Worm (Caenorhabditis elegans) whole organism, L2 larva: ENCODE measurements around the gene F11C7.6.

Source experiments
- ZK546.5 ChIP-seq: sonication (generic microtip); optimal IDR thresholded peaks from 2 replicates; lab custom pipeline; 2017; ENCODE audit warnings: missing biosample characterization, missing genetic modification characterization
- blmp-1 ChIP-seq: sonication (generic microtip); optimal IDR thresholded peaks from 2 replicates; lab custom pipeline; 2017; ENCODE audit warnings: missing genetic modification characterization, mild to moderate bottlenecking, missing compliant biosample characterization, antibody characterized with exemption, moderate library complexity; ENCODE audit not compliant: insufficient read depth
- ceh-16 ChIP-seq: fragments of 150-350 bp; optimal IDR thresholded peaks from 2 replicates; lab custom pipeline; 2014; ENCODE audit warnings: missing biosample characterization, missing genetic modification characterization
- ceh-82 ChIP-seq: fragments of 150-350 bp; optimal IDR thresholded peaks from 2 replicates; lab custom pipeline; 2014; ENCODE audit warnings: missing biosample characterization, missing genetic modification characterization
- fos-1 ChIP-seq: fragments of 150-350 bp; optimal IDR thresholded peaks from 2 replicates; lab custom pipeline; 2014; ENCODE audit warnings: missing biosample characterization, missing genetic modification characterization
- mdl-1 ChIP-seq, 2 experiments: fragments of 150-350 bp in 1 of 2; sonication (generic microtip) in 1 of 2; optimal IDR thresholded peaks; 2 replicates each; lab custom pipeline; 2017; ENCODE audit warnings: missing biosample characterization in 2 of 2, missing genetic modification characterization in 2 of 2
- nhr-12 ChIP-seq: fragments of 150-350 bp; optimal IDR thresholded peaks from 2 replicates; lab custom pipeline; 2014; ENCODE audit warnings: missing biosample characterization, missing genetic modification characterization
- nhr-77 ChIP-seq: fragments of 150-350 bp; optimal IDR thresholded peaks from 2 replicates; lab custom pipeline; 2014; ENCODE audit warnings: missing biosample characterization, missing genetic modification characterization
- ztf-4 ChIP-seq: fragments of 150-350 bp; optimal IDR thresholded peaks from 2 replicates; lab custom pipeline; 2014; ENCODE audit warnings: missing biosample characterization, missing genetic modification characterization

DNA sequence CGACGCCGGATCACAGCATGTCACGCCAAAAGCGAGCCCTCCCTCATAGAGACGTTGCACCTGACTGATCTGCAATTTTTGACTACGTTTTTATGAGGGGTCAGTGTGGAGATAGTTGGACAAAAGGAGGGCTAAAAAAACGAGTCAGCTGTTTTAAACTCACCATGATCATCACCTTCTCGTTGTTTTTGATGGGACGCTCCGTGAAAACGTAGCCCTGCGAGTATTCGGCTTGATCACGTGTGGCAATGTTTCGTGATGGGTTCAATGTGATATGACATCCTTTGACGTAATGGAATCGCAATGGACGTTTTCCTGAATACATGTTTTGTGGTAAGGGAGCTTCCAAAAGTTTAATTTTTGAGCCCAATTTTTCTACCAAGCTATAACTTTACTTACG lies 16.3 kb upstream of the F11C7.6 start:
- no peak for TF ChIP-seq nhr-77
- TF ChIP-seq ceh-16 (tag; lab: Kevin White, UChicago): no peak
- no peak for TF ChIP-seq blmp-1 (tag; lab: Kevin White, UChicago)
- TF ChIP-seq mdl-1 (tag; optimal IDR thresholded peaks at IDR 0.05; lab: Kevin White, UChicago): no peak
- TF ChIP-seq nhr-12 (tag; lab: Kevin White, UChicago): no peak
- TF ChIP-seq fos-1 (tag; lab: Kevin White, UChicago): no peak
- no peak for TF ChIP-seq ztf-4 (tag; lab: Kevin White, UChicago)
- no peak for TF ChIP-seq ceh-82 (tag; lab: Kevin White, UChicago)
- no peak for TF ChIP-seq ZK546.5 (tag; lab: Kevin White, UChicago)
